Worm (Caenorhabditis elegans) whole organism, early embryonic: ENCODE data around the gene bicd-1.

Experiments
- ceh-13 ChIP-seq: fragments of 200-800 bp; sonication (Bioruptor generic); optimal IDR thresholded peaks from 2 replicates; lab custom pipeline; 2018; ENCODE audit warnings: mild to moderate bottlenecking, missing genetic modification characterization, missing compliant biosample characterization
- ceh-36 ChIP-seq: sonication (generic microtip); optimal IDR thresholded peaks from 2 replicates; lab custom pipeline; 2016; ENCODE audit warnings: missing genetic modification characterization, inconsistent platforms, missing compliant biosample characterization
- flt-1 ChIP-seq: fragments of 200-800 bp; sonication (Bioruptor generic); IDR thresholded peaks from 2 replicates; pipeline ENCODE4 v1.3.6; 2022; ENCODE audit warnings: missing genetic modification characterization, missing compliant biosample characterization
- hnd-1 ChIP-seq: sonication (generic microtip); optimal IDR thresholded peaks from 2 replicates; lab custom pipeline; 2016; ENCODE audit warnings: missing genetic modification characterization, missing compliant biosample characterization
- pes-1 ChIP-seq: fragments of 200-800 bp; sonication (Bioruptor generic); IDR thresholded peaks from 2 replicates; pipeline ENCODE4 v1.3.6; 2022; ENCODE audit warnings: missing genetic modification reagents, missing genetic modification characterization, missing compliant biosample characterization
- scrt-1 ChIP-seq: fragments of 200-800 bp; sonication (Bioruptor generic); IDR thresholded peaks from 2 replicates; pipeline ENCODE4 v1.3.6; 2022; ENCODE audit warnings: missing genetic modification characterization, missing compliant biosample characterization
- sea-1 ChIP-seq: fragments of 200-800 bp; sonication (Bioruptor generic); conservative IDR thresholded peaks from 2 replicates; pipeline ENCODE4 v1.3.6; 2022; ENCODE audit warnings: missing genetic modification characterization, missing compliant biosample characterization
- tra-4 ChIP-seq: sonication (generic microtip); optimal IDR thresholded peaks from 2 replicates; lab custom pipeline; 2017; ENCODE audit warnings: missing genetic modification characterization, missing compliant biosample characterization

- TF ChIP-seq hnd-1 (tag; lab: Kevin White, UChicago) (no peak), tra-4 (no peak), pes-1 (GFP tag; lab: Robert Waterston, UW) (no peak), sea-1 (no peak), flt-1 (no peak), ceh-36 (tag; lab: Kevin White, UChicago) (no peak), scrt-1 (GFP tag; lab: Robert Waterston, UW) (no peak), ceh-13 (GFP tag; lab: Kevin White, UChicago) (no peak)
Observed at ce11 chrIV:6523773-6524172, 48.4 kb downstream of the bicd-1 start.
